Fruit fly (Drosophila melanogaster) whole organism, wandering third instar larva: ENCODE data around the gene sle.

ENCODE experiments used
- Abd-B ChIP-seq: fragments of >200 bp; optimal IDR thresholded peaks from 2 replicates; lab custom pipeline; 2017; ENCODE audit warnings: missing biosample characterization, missing genetic modification characterization
- CG32264 ChIP-seq: fragments of 200-800 bp; sonication (Bioruptor generic); optimal IDR thresholded peaks from 2 replicates; lab custom pipeline; 2016; ENCODE audit warnings: missing biosample characterization, missing genetic modification characterization
- CG9705 ChIP-seq: fragments of 200-800 bp; sonication (Bioruptor generic); optimal IDR thresholded peaks from 2 replicates; lab custom pipeline; 2018; ENCODE audit warnings: missing biosample characterization, mild to moderate bottlenecking, missing genetic modification characterization
- CrebA ChIP-seq: fragments of 200-800 bp; sonication (Bioruptor generic); optimal IDR thresholded peaks from 2 replicates; lab custom pipeline; 2016; ENCODE audit warnings: missing biosample characterization, mild to moderate bottlenecking, missing genetic modification characterization, borderline replicate concordance
- Dfd ChIP-seq: fragments of >200 bp; optimal IDR thresholded peaks from 2 replicates; lab custom pipeline; 2017; ENCODE audit warnings: missing biosample characterization, missing genetic modification characterization
- HLH106 ChIP-seq: fragments of 200-800 bp; optimal IDR thresholded peaks from 3 replicates; lab custom pipeline; 2019; ENCODE audit warnings: missing biosample characterization, mild to moderate bottlenecking, missing genetic modification characterization, moderate library complexity
- Hnf4 ChIP-seq: fragments of 200-800 bp; sonication (Bioruptor generic); optimal IDR thresholded peaks from 2 replicates; lab custom pipeline; 2016; ENCODE audit warnings: missing biosample characterization, mild to moderate bottlenecking, missing genetic modification characterization
- Hr78 ChIP-seq: fragments of >200 bp; optimal IDR thresholded peaks from 2 replicates; lab custom pipeline; 2017; ENCODE audit warnings: missing biosample characterization, missing genetic modification characterization
- Hr83 ChIP-seq: fragments of 200-300 bp; sonication (Bioruptor generic); optimal IDR thresholded peaks from 2 replicates; lab custom pipeline; 2016; ENCODE audit warnings: missing biosample characterization, mild to moderate bottlenecking, missing genetic modification characterization, moderate library complexity; ENCODE audit not compliant: poor library complexity, severe bottlenecking
- Jra ChIP-seq: sonication (Bioruptor generic); optimal IDR thresholded peaks from 2 replicates; lab custom pipeline; 2016; ENCODE audit warnings: missing biosample characterization, missing genetic modification characterization
- Mio ChIP-seq: sonication (Bioruptor generic); optimal IDR thresholded peaks from 2 replicates; lab custom pipeline; 2016; ENCODE audit warnings: missing biosample characterization, missing genetic modification characterization
- Myc ChIP-seq: fragments of >200 bp; optimal IDR thresholded peaks from 2 replicates; lab custom pipeline; 2017
- N ChIP-seq: fragments of >200 bp; optimal IDR thresholded peaks from 2 replicates; lab custom pipeline; 2018; ENCODE audit warnings: missing biosample characterization, missing external identifiers, missing genetic modification characterization
- OdsH ChIP-seq: fragments of 200-800 bp; sonication (Bioruptor generic); optimal IDR thresholded peaks from 2 replicates; lab custom pipeline; 2016; ENCODE audit warnings: missing biosample characterization, mild to moderate bottlenecking, missing genetic modification characterization
- Rel ChIP-seq, 2 experiments: fragments of 200-800 bp; sonication (Bioruptor generic) in 1 of 2; optimal IDR thresholded peaks; 2 replicates in 1 of 2; 3 replicates in 1 of 2; lab custom pipeline; 2016 to 2019; ENCODE audit warnings: mild to moderate bottlenecking in 2 of 2, missing biosample characterization in 2 of 2, missing genetic modification characterization in 2 of 2, moderate library complexity in 1 of 2
- Sp1 ChIP-seq: fragments of 200-800 bp; sonication (Bioruptor generic); optimal IDR thresholded peaks from 3 replicates; lab custom pipeline; 2019; ENCODE audit warnings: missing biosample characterization, mild to moderate bottlenecking, missing genetic modification characterization, moderate library complexity
- Vsx2 ChIP-seq: fragments of 200-300, 225-300 bp; sonication (Bioruptor generic); optimal IDR thresholded peaks from 2 replicates; lab custom pipeline; 2018; ENCODE audit warnings: missing biosample characterization, missing genetic modification characterization; ENCODE audit not compliant: partially characterized antibody
- br ChIP-seq: fragments of 200-800 bp; sonication (Bioruptor generic); optimal IDR thresholded peaks from 2 replicates; lab custom pipeline; 2016; ENCODE audit warnings: missing biosample characterization, missing genetic modification characterization
- brk ChIP-seq: fragments of 200-800 bp; sonication (Bioruptor generic); optimal IDR thresholded peaks from 2 replicates; lab custom pipeline; 2016; ENCODE audit warnings: missing biosample characterization, mild to moderate bottlenecking, missing genetic modification characterization
- dl ChIP-seq, 2 experiments: fragments of 175-275, 200-275 bp in 1 of 2; fragments of 200-275 bp in 1 of 2; sonication (Bioruptor generic); optimal IDR thresholded peaks; lab custom pipeline; 2018; ENCODE audit warnings: mild to moderate bottlenecking in 2 of 2, missing biosample characterization in 2 of 2, missing genetic modification characterization in 2 of 2, moderate library complexity in 2 of 2; ENCODE audit not compliant: partially characterized antibody in 2 of 2, insufficient read depth in 1 of 2
- dmrt93B ChIP-seq: fragments of 200-800 bp; sonication (Bioruptor generic); optimal IDR thresholded peaks from 2 replicates; lab custom pipeline; 2018; ENCODE audit warnings: missing biosample characterization, mild to moderate bottlenecking, missing genetic modification characterization
- dsf ChIP-seq: sonication (Bioruptor generic); optimal IDR thresholded peaks from 2 replicates; lab custom pipeline; 2016; ENCODE audit warnings: missing biosample characterization, missing genetic modification characterization, borderline replicate concordance
- ey ChIP-seq: fragments of 200-800 bp; sonication (Bioruptor generic); optimal IDR thresholded peaks from 2 replicates; lab custom pipeline; 2016; ENCODE audit warnings: missing biosample characterization, missing genetic modification characterization
- foxo ChIP-seq, 2 experiments: fragments of 200-800 bp; sonication (Bioruptor generic); optimal IDR thresholded peaks; 2 replicates in 1 of 2; 3 replicates in 1 of 2; lab custom pipeline; 2016 to 2017; ENCODE audit warnings: missing biosample characterization in 2 of 2, missing genetic modification characterization in 2 of 2
- fru ChIP-seq: fragments of 200-800 bp; sonication (Bioruptor generic); optimal IDR thresholded peaks from 3 replicates; lab custom pipeline; 2016; ENCODE audit warnings: missing biosample characterization, mild to moderate bottlenecking, missing genetic modification characterization
- h ChIP-seq: fragments of 200-800 bp; sonication (Bioruptor generic); optimal IDR thresholded peaks from 3 replicates; lab custom pipeline; 2016; ENCODE audit warnings: missing biosample characterization, mild to moderate bottlenecking, missing genetic modification characterization
- lola ChIP-seq: fragments of >200 bp; optimal IDR thresholded peaks from 2 replicates; lab custom pipeline; 2017; ENCODE audit warnings: missing biosample characterization, missing genetic modification characterization
- pan ChIP-seq: fragments of >200 bp; optimal IDR thresholded peaks from 2 replicates; lab custom pipeline; 2017
- psq ChIP-seq: fragments of 200-800 bp; sonication (Bioruptor generic); optimal IDR thresholded peaks from 3 replicates; lab custom pipeline; 2017; ENCODE audit warnings: missing biosample characterization, mild to moderate bottlenecking, missing genetic modification characterization, moderate library complexity
- rgr ChIP-seq: fragments of 200-800 bp; sonication (Bioruptor generic); optimal IDR thresholded peaks from 3 replicates; lab custom pipeline; 2016; ENCODE audit warnings: missing biosample characterization, mild to moderate bottlenecking, missing genetic modification characterization
- sage ChIP-seq: fragments of 200-800 bp; sonication (Bioruptor generic); optimal IDR thresholded peaks from 2 replicates; lab custom pipeline; 2016; ENCODE audit warnings: missing biosample characterization, mild to moderate bottlenecking, missing genetic modification characterization
- sv ChIP-seq: fragments of 200-800 bp; sonication (Bioruptor generic); optimal IDR thresholded peaks from 3 replicates; lab custom pipeline; 2016; ENCODE audit warnings: missing biosample characterization, missing genetic modification characterization
- tai ChIP-seq: sonication (Bioruptor generic); optimal IDR thresholded peaks from 2 replicates; lab custom pipeline; 2016; ENCODE audit warnings: missing biosample characterization, missing genetic modification characterization
- usp ChIP-seq: fragments of >200 bp; optimal IDR thresholded peaks from 2 replicates; lab custom pipeline; 2017; ENCODE audit warnings: missing biosample characterization, missing genetic modification characterization
- woc ChIP-seq: sonication (Bioruptor generic); optimal IDR thresholded peaks from 2 replicates; lab custom pipeline; 2016; ENCODE audit warnings: missing biosample characterization, mild to moderate bottlenecking, missing genetic modification characterization

sle gene

dm6 chr3R:10377849-10378248 is 44.9 kb downstream of the sle start, which contains the start of gene Rfx:
Gene Rfx (minus strand): TSS chr3R:10378068.
- no peak for TF ChIP-seq woc (GFP tag; lab: Kevin White, UChicago)
- no peak for TF ChIP-seq Abd-B (GFP tag; lab: Kevin White, UChicago)
- peak; percentile 44 for TF ChIP-seq tai
- no peak for TF ChIP-seq Myc
- TF ChIP-seq ey (GFP tag; lab: Kevin White, UChicago) = no peak
- TF ChIP-seq br (GFP tag; lab: Kevin White, UChicago) = peak; percentile 21
- peak; percentile 49 for TF ChIP-seq Hnf4 (GFP tag; lab: Kevin White, UChicago)
- peak; percentile 29 for TF ChIP-seq h (GFP tag; lab: Kevin White, UChicago)
- TF ChIP-seq HLH106 (tag; lab: Kevin White, UChicago) = peak; percentile 12
- no peak for TF ChIP-seq Jra (GFP tag; lab: Kevin White, UChicago)
- TF ChIP-seq dmrt93B (GFP tag; lab: Kevin White, UChicago) = no peak
- peak; percentile 36 for TF ChIP-seq Sp1 (GFP tag; lab: Kevin White, UChicago)
- TF ChIP-seq usp (GFP tag; lab: Kevin White, UChicago) = no peak
- no peak for TF ChIP-seq Rel (GFP tag; optimal IDR thresholded peaks at IDR 0.05; lab: Kevin White, UChicago)
- peak; percentile 40 for TF ChIP-seq Rel (tag; optimal IDR thresholded peaks at IDR 0.05; lab: Kevin White, UChicago)
- no peak for TF ChIP-seq dsf (GFP tag; lab: Kevin White, UChicago)
- TF ChIP-seq Hr83 (GFP tag; lab: Kevin White, UChicago) = no peak
- TF ChIP-seq foxo (GFP tag; optimal IDR thresholded peaks at IDR 0.05; lab: Kevin White, UChicago) = peak in 1 of 2 experiments; percentile 44
- TF ChIP-seq Vsx2 (GFP tag; lab: Kevin White, UChicago) = no peak
- peak; percentile 22 for TF ChIP-seq rgr
- TF ChIP-seq sage (GFP tag; lab: Kevin White, UChicago) = no peak
- TF ChIP-seq N (GFP tag; lab: Kevin White, UChicago) = no peak
- no peak for TF ChIP-seq CG9705 (GFP tag; lab: Kevin White, UChicago)
- no peak for TF ChIP-seq pan (lab: Kevin White, UChicago)
- peak; percentile 17 for TF ChIP-seq fru (GFP tag; lab: Kevin White, UChicago)
- no peak for TF ChIP-seq dl (GFP tag; optimal IDR thresholded peaks at IDR 0.05; lab: Kevin White, UChicago; ENCODE audit: insufficient read depth in 1 of 2, partially characterized antibody in 2 of 2)
- TF ChIP-seq OdsH (GFP tag; lab: Kevin White, UChicago) = peak; percentile 7
- TF ChIP-seq CrebA = peak; percentile 44
- TF ChIP-seq brk (GFP tag; lab: Kevin White, UChicago) = peak; percentile 66
- TF ChIP-seq, all 38 proteins: peak for 13

dm6 chr3R:10378989-10379388 is 46.1 kb downstream of the sle start:
- no peak for TF ChIP-seq fru (GFP tag; lab: Kevin White, UChicago)
- no peak for TF ChIP-seq CrebA
- TF ChIP-seq Mio = no peak
- no peak for TF ChIP-seq woc (GFP tag; lab: Kevin White, UChicago)
- no peak for TF ChIP-seq CG9705 (GFP tag; lab: Kevin White, UChicago)
- no peak for TF ChIP-seq Rel (GFP tag; optimal IDR thresholded peaks at IDR 0.05; lab: Kevin White, UChicago)
- no peak for TF ChIP-seq Rel (tag; optimal IDR thresholded peaks at IDR 0.05; lab: Kevin White, UChicago)
- no peak for TF ChIP-seq Sp1 (GFP tag; lab: Kevin White, UChicago)
- TF ChIP-seq lola (GFP tag; lab: Kevin White, UChicago) = no peak
- TF ChIP-seq Hr83 (GFP tag; lab: Kevin White, UChicago) = no peak
- no peak for TF ChIP-seq tai
- TF ChIP-seq OdsH (GFP tag; lab: Kevin White, UChicago) = no peak
- no peak for TF ChIP-seq Dfd
- no peak for TF ChIP-seq Vsx2 (GFP tag; lab: Kevin White, UChicago)
- no peak for TF ChIP-seq brk (GFP tag; lab: Kevin White, UChicago)
- no peak for TF ChIP-seq psq (GFP tag; lab: Kevin White, UChicago)
- TF ChIP-seq pan (lab: Kevin White, UChicago) = no peak
- TF ChIP-seq N (GFP tag; lab: Kevin White, UChicago) = no peak
- no peak for TF ChIP-seq sv
- TF ChIP-seq rgr = no peak
- no peak for TF ChIP-seq dl (GFP tag; optimal IDR thresholded peaks at IDR 0.05; lab: Kevin White, UChicago; ENCODE audit: insufficient read depth in 1 of 2, partially characterized antibody in 2 of 2)

- no peak for TF ChIP-seq CG32264 (GFP tag; lab: Kevin White, UChicago)
- TF ChIP-seq br (GFP tag; lab: Kevin White, UChicago) = no peak
- TF ChIP-seq Dfd = no peak
- no peak for TF ChIP-seq ey (GFP tag; lab: Kevin White, UChicago)
- TF ChIP-seq brk (GFP tag; lab: Kevin White, UChicago) = no peak
- TF ChIP-seq Myc = no peak
- no peak for TF ChIP-seq Hr78
- no peak for TF ChIP-seq rgr
- no peak for TF ChIP-seq Mio
- no peak for TF ChIP-seq tai
- no peak for TF ChIP-seq CrebA
These were observed 46.5 kb downstream of the sle start for dm6 chr3R:10379409-10379808.
